Worm (Caenorhabditis elegans): ENCODE results near the gene mog-2.

Gene mog-2

ce11 chrII:4281743-4282142 is 42.4 kb upstream of the mog-2 start, which contains the start of gene C01F1.5:
TSS of gene C01F1.5 (minus strand) at chrII:4281845.
- TF ChIP-seq unc-62 (GFP tag; optimal IDR thresholded peaks at IDR 0.05 in 1 of 2) (peak in 1 of 2 experiments; percentile 89), unc-62 (tag; optimal IDR thresholded peaks at IDR 0.05) (no peak), jun-1 (tag; optimal IDR thresholded peaks at IDR 0.05) (no peak), lin-38 (GFP tag; IDR thresholded peaks at IDR 0.05) (0 out of 2 replicates have a peak, but pooled peaks have one; percentile 18)

ce11 chrII:4284305-4285193 is 39.6 kb upstream of the mog-2 start:
- TF ChIP-seq aly-2 (tag; optimal IDR thresholded peaks at IDR 0.05) (no peak), zip-2 (tag; optimal IDR thresholded peaks at IDR 0.05) (no peak), mdt-29 (GFP tag; IDR thresholded peaks at IDR 0.05) (no peak), zag-1 (tag; optimal IDR thresholded peaks at IDR 0.05) (no peak), snpc-1.2 (GFP tag; IDR thresholded peaks at IDR 0.05) (no peak), daf-19 (GFP tag; conservative IDR thresholded peaks at IDR 0.05) (no peak), cey-2 (tag; optimal IDR thresholded peaks at IDR 0.05; ENCODE audit: borderline replicate concordance, insufficient read depth) (no peak), unc-130 (GFP tag; optimal IDR thresholded peaks at IDR 0.05) (no peak), rbr-2 (tag; optimal IDR thresholded peaks at IDR 0.05) (no peak), dmd-9 (GFP tag; IDR thresholded peaks at IDR 0.05) (no peak), zip-11 (GFP tag; IDR thresholded peaks at IDR 0.05) (no peak), gei-8 (GFP tag; optimal IDR thresholded peaks at IDR 0.05) (no peak), D1046.2 (GFP tag; IDR thresholded peaks at IDR 0.05) (no peak), F26F4.8 (GFP tag; conservative IDR thresholded peaks at IDR 0.05) (no peak), Y105C5A.15 (GFP tag; IDR thresholded peaks at IDR 0.05) (no peak)

ce11 chrII:4286921-4287320 is 37.2 kb upstream of the mog-2 start:
- TF ChIP-seq ceh-20 (GFP tag; IDR thresholded peaks at IDR 0.05) (no peak), lin-15B (tag; optimal IDR thresholded peaks at IDR 0.05) (no peak), tag-97 (GFP tag; IDR thresholded peaks at IDR 0.05) (no peak), set-16 (GFP tag; IDR thresholded peaks at IDR 0.05) (no peak), dmd-6 (GFP tag; IDR thresholded peaks at IDR 0.05) (no peak), skn-1 (tag; optimal IDR thresholded peaks at IDR 0.05) (no peak), lin-1 (GFP tag; IDR thresholded peaks at IDR 0.05) (no peak), Y75B8A.6 (GFP tag; IDR thresholded peaks at IDR 0.05) (no peak), Y105C5A.15 (GFP tag; IDR thresholded peaks at IDR 0.05) (no peak)

- no peak for TF ChIP-seq nhr-28 (tag; optimal IDR thresholded peaks at IDR 0.05)
- TF ChIP-seq aha-1 (tag) = peak; percentile 5
- TF ChIP-seq unc-62 (GFP tag; optimal IDR thresholded peaks at IDR 0.05 in 1 of 2) = peak in 1 of 2 experiments; percentile 86
- no peak for TF ChIP-seq unc-62 (tag; optimal IDR thresholded peaks at IDR 0.05)
- no peak for TF ChIP-seq lim-7 (GFP tag; IDR thresholded peaks at IDR 0.05)
- TF ChIP-seq nhr-41 (GFP tag; IDR thresholded peaks at IDR 0.05) = no peak
Measured at ce11 chrII:4288111-4288510, 36.0 kb upstream of the mog-2 start, which contains the start of gene C01F1.6. TSS of gene C01F1.6 (minus strand) at chrII:4288211.

ce11 chrII:4288572-4288971 is 35.6 kb upstream of the mog-2 start:
- TF ChIP-seq nhr-76 (tag; optimal IDR thresholded peaks at IDR 0.05) (no peak), nhr-6 (tag; optimal IDR thresholded peaks at IDR 0.05) (peak; percentile 32), ceh-62 (tag; optimal IDR thresholded peaks at IDR 0.05) (no peak), ZK337.2 (GFP tag; IDR thresholded peaks at IDR 0.05) (no peak), lir-3 (tag; optimal IDR thresholded peaks at IDR 0.05) (no peak), pqm-1 (tag; optimal IDR thresholded peaks at IDR 0.05) (peak; percentile 5), nhr-102 (tag; optimal IDR thresholded peaks at IDR 0.05) (no peak), zag-1 (tag; optimal IDR thresholded peaks at IDR 0.05) (no peak), Y48G9A.11 (GFP tag; IDR thresholded peaks at IDR 0.05) (no peak), mdl-1 (tag; optimal IDR thresholded peaks at IDR 0.05) (no peak), hlh-30 (tag; optimal IDR thresholded peaks at IDR 0.05; ENCODE audit: insufficient read depth) (no peak), R02D3.7 (tag; optimal IDR thresholded peaks at IDR 0.05) (no peak), dve-1 (tag; optimal IDR thresholded peaks at IDR 0.05; ENCODE audit: insufficient read depth) (peak; percentile 15), tag-97 (GFP tag; IDR thresholded peaks at IDR 0.05) (no peak), nhr-10 (tag; optimal IDR thresholded peaks at IDR 0.05) (no peak), nhr-77 (tag; optimal IDR thresholded peaks at IDR 0.05) (no peak)
